Worm (Caenorhabditis elegans): ENCODE measurements around the gene C01G10.14.

ce11 chrV:15148800-15149199 is 43.1 kb upstream of the C01G10.14 start, which contains the start of gene T09F5.1:
- TF ChIP-seq unc-55 (GFP tag; optimal IDR thresholded peaks at IDR 0.05) (no peak), ceh-45 (GFP tag; IDR thresholded peaks at IDR 0.05) (no peak), F13H6.1 (tag; optimal IDR thresholded peaks at IDR 0.05) (no peak), K09A11.1 (tag; optimal IDR thresholded peaks at IDR 0.05; ENCODE audit: insufficient read depth) (no peak), ref-2 (tag; optimal IDR thresholded peaks at IDR 0.05) (no peak), ama-1 (optimal IDR thresholded peaks at IDR 0.05) (no peak), pha-4 (tag; optimal IDR thresholded peaks at IDR 0.05) (no peak), elt-2 (tag; optimal IDR thresholded peaks at IDR 0.05) (no peak)
